Fruit fly (Drosophila melanogaster) whole organism, pupa: Measurements from ENCODE around the gene CG11857.

Source experiments
- CG10348 ChIP-seq: fragments of 200-800 bp; sonication (Bioruptor generic); IDR thresholded peaks from 2 replicates; pipeline ENCODE4 v1.3.6; 2022; ENCODE audit warnings: missing biosample characterization, missing genetic modification characterization
- CG12605 ChIP-seq: fragments of 200-800 bp; sonication (Bioruptor generic); IDR thresholded peaks from 2 replicates; pipeline ENCODE4 v1.3.6; 2022; ENCODE audit warnings: missing biosample characterization, missing genetic modification characterization
- CG13204 ChIP-seq: fragments of 200-800 bp; sonication (Bioruptor generic); optimal IDR thresholded peaks from 2 replicates; lab custom pipeline; 2018; ENCODE audit warnings: missing biosample characterization, mild to moderate bottlenecking, missing genetic modification characterization, moderate library complexity
- CG14655 ChIP-seq: fragments of 200-800 bp; sonication (Bioruptor generic); optimal IDR thresholded peaks from 3 replicates; lab custom pipeline; 2017; ENCODE audit warnings: mild to moderate bottlenecking, missing biosample characterization, missing genetic modification reagents, missing genetic modification characterization
- CG15710 ChIP-seq: fragments of 200-800 bp; sonication (Bioruptor generic); optimal IDR thresholded peaks from 2 replicates; lab custom pipeline; 2018; ENCODE audit warnings: missing biosample characterization, mild to moderate bottlenecking, missing genetic modification characterization, moderate library complexity
- CG17806 ChIP-seq: fragments of 200-800 bp; sonication (Bioruptor generic); optimal IDR thresholded peaks from 2 replicates; lab custom pipeline; 2018; ENCODE audit warnings: missing biosample characterization, mild to moderate bottlenecking, missing genetic modification characterization, moderate library complexity
- CG32121 ChIP-seq: fragments of 200-800 bp; sonication (Bioruptor generic); IDR thresholded peaks from 2 replicates; pipeline ENCODE4 v1.3.6; 2022; ENCODE audit warnings: missing biosample characterization, missing genetic modification characterization
- CG34367 ChIP-seq: fragments of 200-800 bp; sonication (Bioruptor generic); optimal IDR thresholded peaks from 2 replicates; lab custom pipeline; 2018; ENCODE audit warnings: missing biosample characterization, mild to moderate bottlenecking, missing genetic modification characterization
- CG4496 ChIP-seq: fragments of 200-800 bp; sonication (Bioruptor generic); IDR thresholded peaks from 3 replicates; pipeline ENCODE4 v1.3.6; 2022; ENCODE audit warnings: missing biosample characterization, missing genetic modification characterization
- CG8159 ChIP-seq: fragments of 200-800 bp; sonication (Bioruptor generic); optimal IDR thresholded peaks from 3 replicates; lab custom pipeline; 2018; ENCODE audit warnings: missing biosample characterization, mild to moderate bottlenecking, missing genetic modification characterization, moderate library complexity
- CG8301 ChIP-seq: fragments of 200-800 bp; sonication (Bioruptor generic); optimal IDR thresholded peaks from 2 replicates; lab custom pipeline; 2018; ENCODE audit warnings: missing biosample characterization, mild to moderate bottlenecking, missing genetic modification characterization
- CG9948 ChIP-seq: fragments of 200-800 bp; sonication (Bioruptor generic); optimal IDR thresholded peaks from 2 replicates; lab custom pipeline; 2018; ENCODE audit warnings: missing biosample characterization, mild to moderate bottlenecking, missing genetic modification characterization, moderate library complexity
- D1 ChIP-seq: fragments of 200-800 bp; sonication (Bioruptor generic); optimal IDR thresholded peaks from 2 replicates; lab custom pipeline; 2018; ENCODE audit warnings: missing biosample characterization, mild to moderate bottlenecking, missing genetic modification characterization, moderate library complexity
- EcR ChIP-seq: fragments of 200-800 bp; sonication (Bioruptor generic); optimal IDR thresholded peaks from 3 replicates; lab custom pipeline; 2019; ENCODE audit warnings: missing biosample characterization, missing genetic modification characterization, mild to moderate bottlenecking, moderate library complexity, missing genetic modification reagents
- Ets98B ChIP-seq: fragments of 200-800 bp; sonication (Bioruptor generic); IDR thresholded peaks from 2 replicates; pipeline ENCODE4 v1.3.6; 2022; ENCODE audit warnings: missing biosample characterization, missing genetic modification characterization
- Pif1A ChIP-seq: fragments of 200-800 bp; sonication (Bioruptor generic); optimal IDR thresholded peaks from 3 replicates; lab custom pipeline; 2016; ENCODE audit warnings: missing biosample characterization, missing genetic modification characterization
- Pif1B ChIP-seq: fragments of 200-800 bp; sonication (Bioruptor generic); optimal IDR thresholded peaks from 3 replicates; lab custom pipeline; 2016; ENCODE audit warnings: missing biosample characterization, missing genetic modification characterization
- Snoo ChIP-seq: fragments of 200-800 bp; sonication (Bioruptor generic); optimal IDR thresholded peaks from 3 replicates; lab custom pipeline; 2017; ENCODE audit warnings: missing biosample characterization, mild to moderate bottlenecking, missing genetic modification characterization, inconsistent platforms
- fd96Ca ChIP-seq: fragments of 200-800 bp; sonication (Bioruptor generic); IDR thresholded peaks from 3 replicates; pipeline ENCODE4 v1.3.6; 2022; ENCODE audit warnings: missing biosample characterization, missing genetic modification characterization
- gl ChIP-seq: fragments of 200-800 bp; sonication (Bioruptor generic); optimal IDR thresholded peaks from 2 replicates; lab custom pipeline; 2018; ENCODE audit warnings: missing biosample characterization, mild to moderate bottlenecking, missing genetic modification characterization
- rn ChIP-seq: fragments of 200-800 bp; sonication (Bioruptor generic); IDR thresholded peaks from 2 replicates; pipeline ENCODE4 v1.3.6; 2022; ENCODE audit warnings: missing biosample characterization, missing genetic modification characterization

CG11857 gene

dm6 chr3R:25269909-25270308, 11.2 kb downstream of the CG11857 start, which contains the start of the genes CG11889 and CG11891:
CG11889 (plus strand) TSS chr3R:25270209.
CG11891 (plus strand) TSS chr3R:25270209.
- TF ChIP-seq CG13204 (no peak), CG8301 (tag; lab: Kevin White, UChicago) (no peak), fd96Ca (GFP tag; lab: Robert Waterston, UW) (no peak), Pif1B (GFP tag; lab: Kevin White, UChicago) (no peak)
- TF ChIP-seq, all 21 proteins: peak for 0

DNA sequence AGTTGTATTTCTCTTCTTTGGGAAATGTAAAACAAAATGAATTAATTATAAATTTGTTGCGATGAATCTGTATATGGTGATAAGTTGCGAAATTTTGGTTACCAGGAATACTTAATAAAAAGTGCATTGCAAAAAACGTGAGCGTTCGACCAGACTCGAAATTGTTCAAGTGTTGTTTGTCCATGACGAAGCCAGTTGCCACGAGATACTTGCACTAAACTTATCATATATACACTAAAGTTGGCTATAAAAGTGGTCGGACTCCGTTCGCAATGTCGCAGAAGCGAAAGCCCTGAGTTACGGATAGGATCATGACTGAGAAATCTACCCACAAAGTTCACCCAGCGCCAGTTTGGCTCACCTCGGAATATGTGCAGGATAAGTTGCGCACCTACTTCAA, 14.8 kb downstream of the CG11857 start, which contains the start of gene CG11878:
CG11878 (plus strand) TSS at position 301 of the 400 bp plus-strand sequence.
- TF ChIP-seq CG8301 (tag; lab: Kevin White, UChicago), result no peak
- TF ChIP-seq, all 21 proteins: peak for 0

- TF ChIP-seq CG13204 (no peak), CG15710 (tag; lab: Kevin White, UChicago) (no peak), Ets98B (GFP tag; lab: Robert Waterston, UW) (no peak), Snoo (tag; lab: Kevin White, UChicago) (no peak), CG10348 (GFP tag; lab: Robert Waterston, UW) (no peak), D1 (tag; lab: Kevin White, UChicago) (no peak), CG8301 (tag; lab: Kevin White, UChicago) (no peak)
Observed at dm6 chr3R:25275276-25275675, 16.6 kb downstream of the CG11857 start.

DNA sequence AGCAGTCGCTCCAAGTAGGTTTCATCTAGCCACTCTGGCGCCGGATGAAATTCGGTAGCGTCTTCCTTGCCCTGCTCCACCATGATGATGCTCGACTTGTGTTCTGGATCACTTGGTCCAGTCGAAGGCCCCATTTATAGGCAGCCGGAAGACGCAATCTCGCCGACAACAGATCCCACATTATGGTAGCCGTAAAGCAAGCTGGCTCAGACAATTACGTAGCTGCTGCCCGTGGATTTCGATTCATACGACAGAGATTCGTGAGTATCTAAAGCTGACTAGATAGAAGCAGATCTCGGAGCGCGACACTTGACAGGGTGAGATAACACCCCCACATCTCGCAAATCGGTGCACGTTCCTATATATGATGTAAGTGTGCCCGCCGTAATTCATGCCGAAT, 18.4 kb downstream of the CG11857 start, which contains the start of gene CG10513:
CG10513 (minus strand) TSS at position 101 of the 400 bp plus-strand sequence.
- TF ChIP-seq rn (GFP tag; lab: Robert Waterston, UW) (no peak), D1 (tag; lab: Kevin White, UChicago) (no peak), Pif1A (GFP tag; lab: Kevin White, UChicago) (no peak), EcR (GFP tag; lab: Kevin White, UChicago) (no peak), CG9948 (tag; lab: Kevin White, UChicago) (no peak), CG15710 (tag; lab: Kevin White, UChicago) (no peak), CG8159 (tag; lab: Kevin White, UChicago) (no peak), gl (tag; lab: Kevin White, UChicago) (no peak), fd96Ca (GFP tag; lab: Robert Waterston, UW) (no peak), CG14655 (GFP tag; lab: Kevin White, UChicago) (no peak), CG12605 (GFP tag; lab: Robert Waterston, UW) (no peak), CG34367 (no peak), CG4496 (GFP tag; lab: Robert Waterston, UW) (no peak), CG10348 (GFP tag; lab: Robert Waterston, UW) (no peak)

DNA sequence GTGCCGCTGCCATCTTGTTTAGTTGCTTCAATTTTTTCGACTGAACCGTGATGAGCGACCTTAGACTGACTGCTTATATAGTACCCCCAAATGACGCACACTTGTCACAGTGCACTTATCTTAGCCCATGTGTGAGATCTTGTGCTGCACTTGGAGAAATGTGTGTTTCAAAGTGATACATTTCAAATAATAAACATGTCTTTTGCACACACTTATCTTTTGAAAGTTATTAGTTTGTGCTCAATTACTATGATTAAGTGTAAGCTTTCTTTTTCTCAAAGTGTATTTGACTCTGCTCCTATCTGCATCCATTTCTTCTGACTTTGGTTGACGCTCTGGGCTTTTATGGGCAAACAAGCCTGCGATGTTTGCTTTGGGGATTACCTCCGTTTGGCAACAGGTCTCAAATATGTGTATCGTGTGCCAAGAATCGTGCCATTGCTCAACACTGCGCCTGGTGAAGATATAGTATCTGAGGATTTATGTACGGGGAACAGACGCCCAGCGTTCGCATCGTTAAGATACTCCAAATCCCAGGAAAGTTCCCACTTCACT, 21.2 kb downstream of the CG11857 start, which contains the start of gene CG10514:
CG10514 (minus strand) TSS at position 51 of the 555 bp plus-strand sequence.
- TF ChIP-seq CG14655 (GFP tag; lab: Kevin White, UChicago) (no peak), Pif1A (GFP tag; lab: Kevin White, UChicago) (peak; percentile 6)

dm6 chr3R:25281165-25281564, 22.5 kb downstream of the CG11857 start, which contains the start of gene CG11892:
CG11892 (plus strand) TSS chr3R:25281548.
- TF ChIP-seq EcR (GFP tag; lab: Kevin White, UChicago) (no peak), rn (GFP tag; lab: Robert Waterston, UW) (no peak), fd96Ca (GFP tag; lab: Robert Waterston, UW) (no peak), CG17806 (no peak), CG32121 (GFP tag; lab: Robert Waterston, UW) (no peak), CG4496 (GFP tag; lab: Robert Waterston, UW) (no peak), CG34367 (no peak), CG8301 (tag; lab: Kevin White, UChicago) (no peak), CG9948 (tag; lab: Kevin White, UChicago) (no peak)

- no peak for TF ChIP-seq Pif1A (GFP tag; lab: Kevin White, UChicago)
- TF ChIP-seq, all 21 proteins: peak for 0
Observed at dm6 chr3R:25283209-25283670, 24.5 kb downstream of the CG11857 start, which contains the start of gene CG31300. CG31300 (plus strand) TSS chr3R:25283620.

DNA sequence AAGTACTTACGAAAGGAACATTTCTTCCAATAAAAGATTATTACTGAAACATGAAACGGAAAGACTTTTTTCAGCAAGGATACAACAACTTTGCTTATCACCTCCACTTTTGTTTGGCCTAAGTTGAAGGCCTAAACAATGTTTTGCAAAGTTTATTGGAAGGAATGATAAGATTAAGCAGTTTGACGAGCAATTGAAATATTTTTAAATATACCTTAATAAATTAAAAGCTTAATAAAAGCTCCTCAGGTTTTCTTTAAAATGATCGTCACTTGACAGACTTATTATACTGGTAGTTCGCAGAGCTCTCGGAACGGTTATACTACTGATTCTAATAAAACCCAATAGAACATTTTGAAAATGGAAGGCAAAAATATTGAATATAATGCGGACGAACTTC, 26.5 kb downstream of the CG11857 start, which contains the start of gene CG31104:
CG31104 (plus strand) TSS at position 301 of the 400 bp plus-strand sequence.
- TF ChIP-seq D1 (tag; lab: Kevin White, UChicago) (no peak), CG14655 (GFP tag; lab: Kevin White, UChicago) (no peak), CG13204 (no peak), rn (GFP tag; lab: Robert Waterston, UW) (no peak), CG17806 (no peak), gl (tag; lab: Kevin White, UChicago) (no peak), Snoo (tag; lab: Kevin White, UChicago) (no peak), CG10348 (GFP tag; lab: Robert Waterston, UW) (no peak), CG15710 (tag; lab: Kevin White, UChicago) (no peak), Pif1B (GFP tag; lab: Kevin White, UChicago) (no peak), CG32121 (GFP tag; lab: Robert Waterston, UW) (no peak), Ets98B (GFP tag; lab: Robert Waterston, UW) (no peak)
